Worm (Caenorhabditis elegans): ENCODE measurements around the gene idpb-2.

idpb-2 gene

ce11 chrII:5057315-5057714 lies 12.1 kb downstream of the idpb-2 start (continued):
- no peak for TF ChIP-seq nhr-12 (tag; optimal IDR thresholded peaks at IDR 0.05)
- peak; percentile 43 for TF ChIP-seq skn-1 (tag; optimal IDR thresholded peaks at IDR 0.05)
- no peak for TF ChIP-seq nhr-76 (tag; optimal IDR thresholded peaks at IDR 0.05)
- TF ChIP-seq mep-1 (tag; optimal IDR thresholded peaks at IDR 0.05): peak; percentile 67
- TF ChIP-seq mab-9 (GFP tag; IDR thresholded peaks at IDR 0.05): 0 out of 2 replicates have a peak, but pooled peaks have one; percentile 43
- peak; percentile 29 for TF ChIP-seq fos-1 (tag; optimal IDR thresholded peaks at IDR 0.05)
- TF ChIP-seq lin-14 (GFP tag; optimal IDR thresholded peaks at IDR 0.05): peak; percentile 53
- TF ChIP-seq aha-1 (tag; optimal IDR thresholded peaks at IDR 0.05): no peak
- TF ChIP-seq nhr-84 (tag; optimal IDR thresholded peaks at IDR 0.05): no peak
- TF ChIP-seq pax-3 (tag; optimal IDR thresholded peaks at IDR 0.05): peak; percentile 29
- TF ChIP-seq alr-1 (tag; optimal IDR thresholded peaks at IDR 0.05; ENCODE audit: borderline replicate concordance): no peak
- peak in 1 of 6 experiments; percentile 59 for TF ChIP-seq elt-3 (tag; optimal IDR thresholded peaks at IDR 0.05)
- peak in 1 of 2 experiments; percentile 60 for TF ChIP-seq mdl-1 (tag; optimal IDR thresholded peaks at IDR 0.05)
- no peak for TF ChIP-seq irx-1 (tag; optimal IDR thresholded peaks at IDR 0.05)
- peak; percentile 81 for TF ChIP-seq nhr-85 (tag)
- no peak for TF ChIP-seq hlh-17 (GFP tag; optimal IDR thresholded peaks at IDR 0.05; ENCODE audit: borderline replicate concordance)
- TF ChIP-seq nhr-77 (tag; optimal IDR thresholded peaks at IDR 0.05): peak; percentile 23
- no peak for TF ChIP-seq sup-37 (GFP tag; optimal IDR thresholded peaks at IDR 0.05)
- TF ChIP-seq ama-1 (optimal IDR thresholded peaks at IDR 0.05): no peak
- TF ChIP-seq unc-62 (GFP tag; optimal IDR thresholded peaks at IDR 0.05): no peak
- peak; percentile 26 for TF ChIP-seq F16B12.6 (tag; optimal IDR thresholded peaks at IDR 0.05)
- no peak for TF ChIP-seq C34B4.2 (tag; optimal IDR thresholded peaks at IDR 0.05)
- peak; percentile 89 for TF ChIP-seq elt-2 (tag; optimal IDR thresholded peaks at IDR 0.05)
- no peak for TF ChIP-seq aly-2 (tag; optimal IDR thresholded peaks at IDR 0.05)
- no peak for TF ChIP-seq ceh-8 (GFP tag; optimal IDR thresholded peaks at IDR 0.05)
- TF ChIP-seq vab-15 (tag; optimal IDR thresholded peaks at IDR 0.05): no peak
- TF ChIP-seq nhr-47 (tag; optimal IDR thresholded peaks at IDR 0.05): peak; percentile 70
- TF ChIP-seq pag-3 (tag; optimal IDR thresholded peaks at IDR 0.05; ENCODE audit: borderline replicate concordance, insufficient read depth): no peak
- peak; percentile 31 to 47 (median 44) for TF ChIP-seq dpl-1 (GFP tag; optimal IDR thresholded peaks at IDR 0.05)
- no peak for TF ChIP-seq ztf-4 (tag; optimal IDR thresholded peaks at IDR 0.05)
- TF ChIP-seq unc-98 (GFP tag; IDR thresholded peaks at IDR 0.05): no peak
- peak; percentile 38 for TF ChIP-seq lir-3 (tag; optimal IDR thresholded peaks at IDR 0.05; ENCODE audit: poor library complexity)
- TF ChIP-seq Y116A8C.19 (tag; optimal IDR thresholded peaks at IDR 0.05; ENCODE audit: borderline replicate concordance): no peak

ce11 chrII:5056254-5056653 lies 13.2 kb downstream of the idpb-2 start:
- TF ChIP-seq lsy-2 (tag; optimal IDR thresholded peaks at IDR 0.05): peak in 1 of 2 experiments; percentile 2
- no peak for TF ChIP-seq elt-3 (tag; optimal IDR thresholded peaks at IDR 0.05)
- no peak for TF ChIP-seq efl-1 (optimal IDR thresholded peaks at IDR 0.05)
- TF ChIP-seq efl-1 (GFP tag; optimal IDR thresholded peaks at IDR 0.05 in 1 of 2): peak in 1 of 2 experiments; percentile 92
- peak; percentile 7 for TF ChIP-seq nhr-77 (tag; optimal IDR thresholded peaks at IDR 0.05)
- TF ChIP-seq dsc-1 (tag; optimal IDR thresholded peaks at IDR 0.05): peak; percentile 0
- TF ChIP-seq nhr-85 (tag): peak; percentile 47
- TF ChIP-seq lin-14 (GFP tag; optimal IDR thresholded peaks at IDR 0.05): no peak

- TF ChIP-seq xbp-1 (tag; optimal IDR thresholded peaks at IDR 0.05) (peak; percentile 93), ets-5 (GFP tag; IDR thresholded peaks at IDR 0.05) (no peak), ceh-88 (GFP tag; IDR thresholded peaks at IDR 0.05) (peak; percentile 82), lin-13 (GFP tag; optimal IDR thresholded peaks at IDR 0.05) (peak; percentile 93), egl-27 (tag; optimal IDR thresholded peaks at IDR 0.05) (peak in 1 of 2 experiments; percentile 36), alr-1 (tag; optimal IDR thresholded peaks at IDR 0.05; ENCODE audit: borderline replicate concordance) (no peak), nhr-47 (tag; optimal IDR thresholded peaks at IDR 0.05) (peak; percentile 94), tlp-1 (tag; optimal IDR thresholded peaks at IDR 0.05) (no peak), nhr-237 (tag; optimal IDR thresholded peaks at IDR 0.05) (peak; percentile 77), nhr-12 (tag; optimal IDR thresholded peaks at IDR 0.05) (no peak), pax-3 (tag; optimal IDR thresholded peaks at IDR 0.05) (peak; percentile 81), fkh-10 (GFP tag; optimal IDR thresholded peaks at IDR 0.05) (peak; percentile 87), ces-1 (GFP tag; optimal IDR thresholded peaks at IDR 0.05) (no peak), grh-1 (GFP tag; IDR thresholded peaks at IDR 0.05) (peak; percentile 92), sup-37 (GFP tag; optimal IDR thresholded peaks at IDR 0.05) (peak; percentile 51), C16A3.4 (tag; optimal IDR thresholded peaks at IDR 0.05) (peak; percentile 98), C34B4.2 (tag; optimal IDR thresholded peaks at IDR 0.05) (no peak), ceh-8 (GFP tag; optimal IDR thresholded peaks at IDR 0.05) (peak; percentile 83), nhr-77 (tag; optimal IDR thresholded peaks at IDR 0.05) (peak; percentile 95), lin-14 (GFP tag; optimal IDR thresholded peaks at IDR 0.05) (peak; percentile 92), dpl-1 (GFP tag; optimal IDR thresholded peaks at IDR 0.05) (peak; percentile 93 to 94 (median 94)), mab-9 (GFP tag; IDR thresholded peaks at IDR 0.05) (peak; percentile 53; the same call in 1 of the 2 replicates)
Observed at ce11 chrII:5055129-5055666, 14.2 kb downstream of the idpb-2 start, which contains the start of the genes ify-1 and rpl-22. ify-1 (minus strand) TSS chrII:5055179. rpl-22 (plus strand) TSS chrII:5055616.

Data from whole organism, L1 larva.